Worm (Caenorhabditis elegans): ENCODE results near the gene vha-7.
A peak's percentile ranks its signal among the peaks of the same experiment; 100 is the strongest.

The vha-7 gene

DNA sequence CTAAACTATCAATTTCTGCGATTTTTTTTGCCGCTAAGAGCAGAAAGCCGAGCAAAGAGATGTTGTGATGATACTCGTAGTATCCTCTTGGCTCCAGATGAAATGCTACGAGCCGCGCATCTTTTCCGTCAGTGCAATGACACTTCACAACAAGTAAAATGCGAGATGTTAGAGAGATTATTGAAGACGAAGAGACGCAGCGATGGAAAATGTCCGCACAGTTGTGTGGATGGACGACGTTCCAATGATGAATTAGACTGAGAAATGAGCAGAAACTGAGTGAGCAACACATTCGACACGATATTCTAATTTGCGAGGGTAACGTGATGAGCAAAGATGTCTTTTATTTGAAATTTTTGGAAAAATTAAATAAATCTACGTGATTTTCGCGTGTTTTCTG, 19.3 kb upstream of the vha-7 start:
- TF ChIP-seq snpc-4 (tag; optimal IDR thresholded peaks at IDR 0.05) (no peak), skn-1 (tag; optimal IDR thresholded peaks at IDR 0.05) (no peak), R02D3.7 (tag; optimal IDR thresholded peaks at IDR 0.05) (no peak), nhr-28 (tag; optimal IDR thresholded peaks at IDR 0.05) (no peak), zag-1 (tag; optimal IDR thresholded peaks at IDR 0.05) (no peak), nhr-77 (tag; optimal IDR thresholded peaks at IDR 0.05) (no peak), egl-27 (tag; optimal IDR thresholded peaks at IDR 0.05) (no peak), pha-4 (tag; optimal IDR thresholded peaks at IDR 0.05) (no peak), nhr-76 (tag; optimal IDR thresholded peaks at IDR 0.05) (no peak), ceh-9 (tag; optimal IDR thresholded peaks at IDR 0.05) (no peak), ceh-28 (tag; optimal IDR thresholded peaks at IDR 0.05) (no peak), egl-5 (tag; optimal IDR thresholded peaks at IDR 0.05) (no peak), nhr-43 (tag; optimal IDR thresholded peaks at IDR 0.05; ENCODE audit: poor library complexity, severe bottlenecking) (no peak), aly-2 (tag; optimal IDR thresholded peaks at IDR 0.05) (no peak), mml-1 (tag; optimal IDR thresholded peaks at IDR 0.05) (no peak), nhr-67 (tag; optimal IDR thresholded peaks at IDR 0.05) (no peak)

DNA sequence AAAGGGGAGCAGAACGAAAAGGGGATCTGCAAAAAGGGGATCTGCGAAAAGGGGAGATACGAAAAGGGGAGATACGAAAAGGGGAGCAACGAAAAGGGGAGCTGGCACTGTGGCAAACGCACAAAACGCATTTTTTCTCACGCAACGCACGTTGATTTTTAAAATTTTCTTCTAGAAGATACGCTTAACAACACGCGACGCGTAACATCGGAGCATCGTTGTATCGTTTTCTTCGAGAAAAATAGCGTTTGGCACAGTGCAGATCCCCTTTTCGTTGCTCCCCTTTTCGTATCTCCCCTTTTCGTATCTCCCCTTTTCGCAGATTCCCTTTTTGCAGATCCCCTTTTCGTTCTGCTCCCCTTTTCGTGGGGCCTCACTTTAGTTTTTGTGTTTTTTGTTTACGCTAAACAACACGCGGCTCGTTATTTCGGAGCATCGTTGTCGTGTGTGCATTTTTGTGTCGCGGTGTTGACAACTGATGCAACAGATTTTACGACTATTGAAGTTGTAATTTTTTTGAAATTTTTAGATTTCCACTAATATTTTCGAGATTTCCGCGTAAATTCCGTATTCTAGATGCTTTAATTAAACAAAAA, 18.7 kb upstream of the vha-7 start:
- TF ChIP-seq lin-39 (tag; optimal IDR thresholded peaks at IDR 0.05) (peak; percentile 23), pha-4 (tag; optimal IDR thresholded peaks at IDR 0.05) (peak; percentile 16), lin-15B (tag; optimal IDR thresholded peaks at IDR 0.05) (peak; percentile 44), nfya-1 (tag; optimal IDR thresholded peaks at IDR 0.05; ENCODE audit: insufficient read depth) (peak; percentile 34)

DNA sequence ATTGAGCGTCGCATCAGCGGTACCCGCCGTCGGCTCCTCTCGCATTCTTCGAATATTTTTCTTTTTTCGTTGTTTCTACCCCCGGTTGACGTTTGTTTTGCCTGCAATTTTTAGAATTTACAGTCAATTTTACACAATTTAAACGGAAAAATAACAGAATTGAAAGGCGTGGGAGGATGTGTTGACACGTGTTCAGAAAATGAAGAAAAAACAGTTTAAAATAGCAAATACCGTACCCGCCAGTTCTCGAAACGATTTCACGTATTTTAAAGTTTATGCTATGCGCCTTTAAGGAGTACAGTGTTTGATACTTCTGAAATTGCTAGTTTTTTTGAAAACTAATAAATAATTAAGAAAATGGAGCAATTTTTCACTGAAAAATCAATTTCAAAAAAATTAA, 9.3 kb upstream of the vha-7 start, which contains the start of gene ark-1:
ark-1 (minus strand) TSS at position 101 of the 400 bp plus-strand sequence.
- no peak for TF ChIP-seq elt-1 (tag; optimal IDR thresholded peaks at IDR 0.05)
- TF ChIP-seq mdl-1 (tag; optimal IDR thresholded peaks at IDR 0.05): no peak
- TF ChIP-seq ceh-82 (tag; optimal IDR thresholded peaks at IDR 0.05): no peak
- no peak for TF ChIP-seq egl-5 (tag; optimal IDR thresholded peaks at IDR 0.05)
- no peak for TF ChIP-seq pha-4 (tag; optimal IDR thresholded peaks at IDR 0.05)
- no peak for TF ChIP-seq egl-27 (tag; optimal IDR thresholded peaks at IDR 0.05)
- no peak for TF ChIP-seq nhr-76 (tag; optimal IDR thresholded peaks at IDR 0.05)

DNA sequence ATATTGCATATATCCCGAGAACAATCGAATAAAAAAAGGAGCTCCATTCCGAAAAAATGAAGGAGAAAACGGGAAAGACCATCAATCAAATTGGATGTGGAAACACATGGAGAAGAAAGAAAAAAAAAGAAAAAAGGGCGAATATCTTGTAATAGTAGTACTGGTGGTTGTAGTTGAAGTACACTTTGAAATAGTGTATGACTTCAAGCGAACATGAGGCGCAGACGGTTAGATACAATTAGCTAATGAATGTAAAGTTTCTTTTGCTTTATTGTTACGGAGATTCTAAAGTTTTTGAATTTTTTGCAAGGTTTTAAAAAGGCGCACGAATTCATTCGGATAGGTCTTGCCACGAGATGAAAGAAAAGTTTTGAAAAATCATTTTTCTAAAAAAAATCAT, 7.8 kb upstream of the vha-7 start:
- TF ChIP-seq ceh-82 (tag; optimal IDR thresholded peaks at IDR 0.05) (no peak), nhr-23 (tag; optimal IDR thresholded peaks at IDR 0.05) (no peak), daf-12 (tag; optimal IDR thresholded peaks at IDR 0.05) (no peak), nhr-25 (tag; optimal IDR thresholded peaks at IDR 0.05) (no peak), nhr-77 (tag; optimal IDR thresholded peaks at IDR 0.05) (no peak), hmg-11 (tag; optimal IDR thresholded peaks at IDR 0.05) (peak; percentile 30), sea-2 (GFP tag; optimal IDR thresholded peaks at IDR 0.05) (no peak), ZK546.5 (tag; optimal IDR thresholded peaks at IDR 0.05) (no peak)

DNA sequence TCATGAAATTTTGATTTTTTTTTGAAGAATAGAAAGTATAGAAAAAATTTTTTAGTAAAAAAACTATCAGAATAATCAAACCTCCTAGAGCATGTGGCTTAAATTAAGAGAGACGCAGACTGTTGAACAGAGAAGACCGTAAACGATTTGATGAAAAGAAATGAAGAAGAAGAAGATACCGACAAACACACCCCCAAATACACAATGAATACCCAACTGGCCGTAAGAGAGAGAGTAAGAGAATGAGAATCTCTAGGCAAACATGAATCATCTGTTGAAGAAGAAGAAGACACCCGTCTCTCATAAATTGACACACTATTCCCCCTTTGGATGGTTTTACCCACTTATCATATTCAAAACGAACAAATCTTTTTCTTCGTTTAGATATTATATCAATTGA, 6.4 kb upstream of the vha-7 start:
- TF ChIP-seq elt-3 (tag; optimal IDR thresholded peaks at IDR 0.05) (no peak), nhr-25 (tag; optimal IDR thresholded peaks at IDR 0.05) (peak; percentile 38), nhr-28 (tag; optimal IDR thresholded peaks at IDR 0.05) (no peak), unc-39 (tag; optimal IDR thresholded peaks at IDR 0.05) (no peak), nfya-1 (tag; optimal IDR thresholded peaks at IDR 0.05; ENCODE audit: insufficient read depth) (peak; percentile 21), nhr-237 (tag; optimal IDR thresholded peaks at IDR 0.05) (no peak), tbx-2 (tag; optimal IDR thresholded peaks at IDR 0.05) (no peak), egl-27 (tag; optimal IDR thresholded peaks at IDR 0.05) (no peak), sea-2 (GFP tag; optimal IDR thresholded peaks at IDR 0.05) (no peak), nhr-11 (tag; optimal IDR thresholded peaks at IDR 0.05) (no peak), aly-2 (tag; optimal IDR thresholded peaks at IDR 0.05) (no peak), nhr-67 (tag; optimal IDR thresholded peaks at IDR 0.05) (no peak), unc-62 (GFP tag; optimal IDR thresholded peaks at IDR 0.05) (no peak), zag-1 (tag; optimal IDR thresholded peaks at IDR 0.05) (no peak), ZK546.5 (tag; optimal IDR thresholded peaks at IDR 0.05) (no peak), ztf-11 (tag; optimal IDR thresholded peaks at IDR 0.05) (no peak), nhr-77 (tag; optimal IDR thresholded peaks at IDR 0.05) (no peak), lsy-12 (tag; optimal IDR thresholded peaks at IDR 0.05) (no peak), nhr-76 (tag; optimal IDR thresholded peaks at IDR 0.05) (no peak), ceh-28 (tag; optimal IDR thresholded peaks at IDR 0.05) (no peak), nhr-23 (tag; optimal IDR thresholded peaks at IDR 0.05) (peak; percentile 29), fkh-2 (tag; optimal IDR thresholded peaks at IDR 0.05) (no peak), ceh-9 (tag; optimal IDR thresholded peaks at IDR 0.05) (no peak), R02D3.7 (tag; optimal IDR thresholded peaks at IDR 0.05) (no peak), snpc-4 (tag; optimal IDR thresholded peaks at IDR 0.05) (no peak), daf-12 (tag; optimal IDR thresholded peaks at IDR 0.05) (no peak), fkh-10 (GFP tag; optimal IDR thresholded peaks at IDR 0.05) (no peak), ceh-82 (tag; optimal IDR thresholded peaks at IDR 0.05) (no peak), pqm-1 (tag; optimal IDR thresholded peaks at IDR 0.05) (no peak), pha-4 (tag; optimal IDR thresholded peaks at IDR 0.05) (peak; percentile 23), nhr-43 (tag; optimal IDR thresholded peaks at IDR 0.05; ENCODE audit: poor library complexity, severe bottlenecking) (no peak), hmg-11 (tag; optimal IDR thresholded peaks at IDR 0.05) (no peak), lin-15B (tag; optimal IDR thresholded peaks at IDR 0.05) (no peak), fos-1 (tag; optimal IDR thresholded peaks at IDR 0.05) (no peak), jun-1 (tag; optimal IDR thresholded peaks at IDR 0.05) (no peak)
